Worm (Caenorhabditis elegans) whole organism, late embryonic: Measurements from ENCODE around the gene F13C5.2.

Experiments used
- elt-4 ChIP-seq: sonication (generic microtip); optimal IDR thresholded peaks from 2 replicates; lab custom pipeline; 2016; ENCODE audit warnings: missing genetic modification characterization, missing compliant biosample characterization
- nhr-232 ChIP-seq: sonication (generic microtip); optimal IDR thresholded peaks from 2 replicates; lab custom pipeline; 2016; ENCODE audit warnings: missing genetic modification characterization, missing compliant biosample characterization
- pha-4 ChIP-seq: fragments of 150-350 bp; optimal IDR thresholded peaks from 2 replicates; lab custom pipeline; 2018; ENCODE audit warnings: missing biosample characterization, missing genetic modification reagents, missing genetic modification characterization
- tbx-2 ChIP-seq: sonication (generic microtip); optimal IDR thresholded peaks from 2 replicates; lab custom pipeline; 2016; ENCODE audit warnings: missing genetic modification characterization, missing compliant biosample characterization

ce11 chrX:587798-588197, 6.0 kb upstream of the F13C5.2 start, which contains the start of gene mrp-1:
- TF ChIP-seq tbx-2 (tag; lab: Kevin White, UChicago), result no peak
- no peak for TF ChIP-seq pha-4 (tag; lab: Kevin White, UChicago)
- TF ChIP-seq elt-4 (tag; lab: Kevin White, UChicago), result no peak
- no peak for TF ChIP-seq nhr-232 (tag; lab: Kevin White, UChicago)
